Fruit fly (Drosophila melanogaster): Measurements from ENCODE around the gene CG7255.

DNA sequence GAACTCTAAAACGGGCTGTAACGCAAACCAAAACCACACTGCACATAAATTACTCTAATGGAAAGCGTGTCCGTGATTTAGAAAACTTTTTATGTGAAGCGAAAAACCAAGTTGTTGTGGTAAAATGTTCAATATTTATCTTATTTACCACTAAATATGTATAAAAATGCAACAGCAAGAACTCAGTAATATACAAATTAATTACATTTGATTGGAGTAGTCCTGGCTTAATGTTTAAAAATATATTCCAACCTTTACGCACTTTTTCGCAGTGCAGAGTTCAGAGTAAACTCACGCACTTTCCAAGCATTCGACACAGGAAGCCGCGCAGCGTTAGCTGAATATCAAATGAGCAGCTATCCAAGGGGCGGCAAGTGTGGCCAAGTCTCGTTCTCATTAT, 48.4 kb downstream of the CG7255 start:
- TF ChIP-seq Sin3A (optimal IDR thresholded peaks at IDR 0.05) (no peak), Myc (optimal IDR thresholded peaks at IDR 0.05) (no peak), insv (optimal IDR thresholded peaks at IDR 0.05) (no peak), h (optimal IDR thresholded peaks at IDR 0.05) (no peak), psq (optimal IDR thresholded peaks at IDR 0.05) (no peak), ttk (optimal IDR thresholded peaks at IDR 0.05) (no peak)

Data from Kc167 (cell line).